Fruit fly (Drosophila melanogaster): ENCODE measurements around the gene CG11638.

The CG11638 gene

dm6 chrX:1033066-1033465, 6.6 kb upstream of the CG11638 start (continued):
- TF ChIP-seq CG15514 (GFP tag; optimal IDR thresholded peaks at IDR 0.05) = peak; percentile 51
- TF ChIP-seq CG34422 (GFP tag; IDR thresholded peaks at IDR 0.05) = peak; percentile 30; the same call in 1 of the 3 replicates
- no peak for TF ChIP-seq CG4328 (GFP tag; optimal IDR thresholded peaks at IDR 0.05)
- no peak for TF ChIP-seq CG10366 (GFP tag; IDR thresholded peaks at IDR 0.05)
- TF ChIP-seq gcm2 (GFP tag; optimal IDR thresholded peaks at IDR 0.05) = no peak
- TF ChIP-seq CG34224 (GFP tag; IDR thresholded peaks at IDR 0.05; ENCODE audit: partially characterized antibody) = peak; percentile 98
- no peak for TF ChIP-seq fd96Cb (tag; optimal IDR thresholded peaks at IDR 0.05)
- TF ChIP-seq nerfin-2 (GFP tag; IDR thresholded peaks at IDR 0.05; ENCODE audit: partially characterized antibody) = peak; percentile 97
- no peak for TF ChIP-seq prd (optimal IDR thresholded peaks at IDR 0.05)
- peak; percentile 53; the same call in 2 of the 3 replicates for TF ChIP-seq prd (GFP tag; IDR thresholded peaks at IDR 0.05)
- TF ChIP-seq CG18619 (GFP tag; optimal IDR thresholded peaks at IDR 0.05) = no peak
- no peak for TF ChIP-seq tll (GFP tag; optimal IDR thresholded peaks at IDR 0.05)
- no peak for TF ChIP-seq scrt (GFP tag; optimal IDR thresholded peaks at IDR 0.05)
- peak; percentile 48 for TF ChIP-seq CG3995 (GFP tag; optimal IDR thresholded peaks at IDR 0.05)
- no peak for TF ChIP-seq B-H1 (GFP tag; IDR thresholded peaks at IDR 0.05)
- TF ChIP-seq CG17359 (tag; optimal IDR thresholded peaks at IDR 0.05) = no peak
- TF ChIP-seq Med (GFP tag) = peak; percentile 90
- peak; percentile 34; the same call in 1 of the 2 replicates for TF ChIP-seq Ptx1 (GFP tag; IDR thresholded peaks at IDR 0.05)
- 0 out of 2 replicates have a peak, but pooled peaks have one; percentile 31 for TF ChIP-seq CG32772 (GFP tag; IDR thresholded peaks at IDR 0.05)
- no peak for TF ChIP-seq CG11398 (GFP tag; optimal IDR thresholded peaks at IDR 0.05)
- no peak for TF ChIP-seq CG17328 (GFP tag; IDR thresholded peaks at IDR 0.05)
- no peak for TF ChIP-seq CG7556 (GFP tag; optimal IDR thresholded peaks at IDR 0.05)
- no peak for TF ChIP-seq usp (GFP tag; optimal IDR thresholded peaks at IDR 0.05)
- peak; percentile 10 for TF ChIP-seq CG13624 (GFP tag; optimal IDR thresholded peaks at IDR 0.05)
- peak; percentile 97 for TF ChIP-seq tna (GFP tag; IDR thresholded peaks at IDR 0.05; ENCODE audit: partially characterized antibody)
- TF ChIP-seq Xbp1 (GFP tag; optimal IDR thresholded peaks at IDR 0.05) = peak; percentile 30
- peak; percentile 18 for TF ChIP-seq her (GFP tag; optimal IDR thresholded peaks at IDR 0.05)
- 0 out of 2 replicates have a peak, but pooled peaks have one; percentile 11 for TF ChIP-seq CG14667 (GFP tag; IDR thresholded peaks at IDR 0.05)
- TF ChIP-seq ac (GFP tag; optimal IDR thresholded peaks at IDR 0.05) = no peak
- TF ChIP-seq pzg (GFP tag; optimal IDR thresholded peaks at IDR 0.05) = peak; percentile 85
- TF ChIP-seq CG14860 (GFP tag; IDR thresholded peaks at IDR 0.05; ENCODE audit: partially characterized antibody) = peak; percentile 93
- no peak for TF ChIP-seq Bteb2 (GFP tag; optimal IDR thresholded peaks at IDR 0.05)
- peak; percentile 89 for TF ChIP-seq Dp (GFP tag; optimal IDR thresholded peaks at IDR 0.05)
- peak; percentile 45 for TF ChIP-seq nmo (GFP tag; optimal IDR thresholded peaks at IDR 0.05)
- TF ChIP-seq CG30403 (GFP tag; optimal IDR thresholded peaks at IDR 0.05) = peak; percentile 4
- no peak for TF ChIP-seq CG9876 (GFP tag; optimal IDR thresholded peaks at IDR 0.05)
- TF ChIP-seq inv (GFP tag; IDR thresholded peaks at IDR 0.05; ENCODE audit: partially characterized antibody) = peak; percentile 97
- peak; percentile 24 for TF ChIP-seq CG12391 (tag; optimal IDR thresholded peaks at IDR 0.05)
- no peak for TF ChIP-seq CG10321 (GFP tag; IDR thresholded peaks at IDR 0.05)
- no peak for TF ChIP-seq slou (GFP tag; optimal IDR thresholded peaks at IDR 0.05)
- TF ChIP-seq NC2β (GFP tag; optimal IDR thresholded peaks at IDR 0.05) = no peak
- TF ChIP-seq kah (GFP tag; optimal IDR thresholded peaks at IDR 0.05) = no peak
- peak; percentile 99 for TF ChIP-seq Opbp (GFP tag; IDR thresholded peaks at IDR 0.05; ENCODE audit: partially characterized antibody)
- no peak for TF ChIP-seq ase (GFP tag; IDR thresholded peaks at IDR 0.05)
- TF ChIP-seq dpn (GFP tag; optimal IDR thresholded peaks at IDR 0.05) = peak; percentile 24 to 27
- no peak for TF ChIP-seq CG8359 (GFP tag; optimal IDR thresholded peaks at IDR 0.05; ENCODE audit: borderline replicate concordance)
- TF ChIP-seq Dad (GFP tag; optimal IDR thresholded peaks at IDR 0.05) = no peak
- no peak for TF ChIP-seq ham (GFP tag; IDR thresholded peaks at IDR 0.05)
- TF ChIP-seq Awh (GFP tag; IDR thresholded peaks at IDR 0.05) = no peak
- no peak for TF ChIP-seq CG15696 (tag; optimal IDR thresholded peaks at IDR 0.05)
- peak; percentile 45 for TF ChIP-seq Ets97D (GFP tag; optimal IDR thresholded peaks at IDR 0.05)
